Worm (Caenorhabditis elegans) whole organism, midembryonic: ENCODE results near the gene nape-1.

Experiments used
- T22C8.4 ChIP-seq: fragments of 200-800 bp; sonication (Bioruptor generic); IDR thresholded peaks from 2 replicates; pipeline ENCODE4 v1.3.6; 2022; ENCODE audit warnings: missing genetic modification characterization, missing compliant biosample characterization
- cog-1 ChIP-seq: sonication (generic microtip); optimal IDR thresholded peaks from 2 replicates; lab custom pipeline; 2016; ENCODE audit warnings: missing genetic modification characterization, missing compliant biosample characterization
- flt-1 ChIP-seq: fragments of 200-800 bp; sonication (Bioruptor generic); IDR thresholded peaks from 2 replicates; pipeline ENCODE4 v1.3.6; 2022; ENCODE audit warnings: missing genetic modification characterization, missing compliant biosample characterization
- klf-2 ChIP-seq: fragments of 200-800 bp; sonication (Bioruptor generic); conservative IDR thresholded peaks from 2 replicates; pipeline ENCODE4 v1.3.6; 2022; ENCODE audit warnings: missing genetic modification reagents, missing genetic modification characterization, missing compliant biosample characterization
- med-1 ChIP-seq: sonication (generic microtip); optimal IDR thresholded peaks from 2 replicates; lab custom pipeline; 2017; ENCODE audit warnings: missing genetic modification characterization, mild to moderate bottlenecking, missing compliant biosample characterization, antibody characterized with exemption, missing genetic modification reagents; ENCODE audit not compliant: insufficient read depth
- ref-1 ChIP-seq: fragments of 200-800 bp; sonication (Bioruptor generic); conservative IDR thresholded peaks from 2 replicates; pipeline ENCODE4 v1.3.6; 2022; ENCODE audit warnings: missing genetic modification reagents, missing genetic modification characterization, missing compliant biosample characterization
- tab-1 ChIP-seq: fragments of 200-800 bp; sonication (Bioruptor generic); IDR thresholded peaks from 2 replicates; pipeline ENCODE4 v1.3.6; 2022; ENCODE audit warnings: missing genetic modification characterization, missing compliant biosample characterization
- ztf-23 ChIP-seq: fragments of 200-800 bp; sonication (Bioruptor generic); IDR thresholded peaks from 2 replicates; pipeline ENCODE4 v1.3.6; 2022; ENCODE audit warnings: missing genetic modification reagents, missing genetic modification characterization, missing compliant biosample characterization
- ztf-29 ChIP-seq: fragments of 200-800 bp; sonication (Bioruptor generic); IDR thresholded peaks from 2 replicates; pipeline ENCODE4 v1.3.6; 2022; ENCODE audit warnings: missing genetic modification reagents, missing genetic modification characterization, missing compliant biosample characterization

nape-1 gene

ce11 chrIV:3755921-3756320 is 15.2 kb upstream of the nape-1 start, which contains the start of gene best-20:
Gene best-20 (plus strand): TSS chrIV:3756221.
- no peak for TF ChIP-seq flt-1 (GFP tag; lab: Robert Waterston, UW)
- TF ChIP-seq ref-1 (GFP tag; lab: Robert Waterston, UW) = no peak
- TF ChIP-seq T22C8.4 (GFP tag; lab: Robert Waterston, UW) = no peak
- TF ChIP-seq ztf-29 (GFP tag; lab: Robert Waterston, UW) = no peak
- TF ChIP-seq klf-2 (GFP tag; lab: Robert Waterston, UW) = no peak
- TF ChIP-seq tab-1 (GFP tag; lab: Robert Waterston, UW) = no peak
- no peak for TF ChIP-seq cog-1
- TF ChIP-seq ztf-23 = no peak
- no peak for TF ChIP-seq med-1 (GFP tag; lab: Kevin White, UChicago)

ce11 chrIV:3755355-3755754 is 14.7 kb upstream of the nape-1 start, which contains the start of gene Y37E11AR.7:
Gene Y37E11AR.7 (minus strand): TSS chrIV:3755455.
- no peak for TF ChIP-seq cog-1
- no peak for TF ChIP-seq tab-1 (GFP tag; lab: Robert Waterston, UW)
- TF ChIP-seq flt-1 (GFP tag; lab: Robert Waterston, UW) = no peak
- TF ChIP-seq T22C8.4 (GFP tag; lab: Robert Waterston, UW) = no peak
- no peak for TF ChIP-seq ztf-23
- no peak for TF ChIP-seq klf-2 (GFP tag; lab: Robert Waterston, UW)
- TF ChIP-seq med-1 (GFP tag; lab: Kevin White, UChicago) = no peak
- TF ChIP-seq ztf-29 (GFP tag; lab: Robert Waterston, UW) = no peak
- no peak for TF ChIP-seq ref-1 (GFP tag; lab: Robert Waterston, UW)

ce11 chrIV:3752276-3752675 is 11.6 kb upstream of the nape-1 start:
- TF ChIP-seq ztf-23 (no peak), T22C8.4 (GFP tag; lab: Robert Waterston, UW) (no peak), cog-1 (no peak), flt-1 (GFP tag; lab: Robert Waterston, UW) (no peak), med-1 (GFP tag; lab: Kevin White, UChicago) (no peak), ref-1 (GFP tag; lab: Robert Waterston, UW) (no peak), ztf-29 (GFP tag; lab: Robert Waterston, UW) (no peak), tab-1 (GFP tag; lab: Robert Waterston, UW) (no peak), klf-2 (GFP tag; lab: Robert Waterston, UW) (no peak)

- TF ChIP-seq med-1 (GFP tag; lab: Kevin White, UChicago) = no peak
- TF ChIP-seq ref-1 (GFP tag; lab: Robert Waterston, UW) = no peak
- no peak for TF ChIP-seq tab-1 (GFP tag; lab: Robert Waterston, UW)
- no peak for TF ChIP-seq ztf-29 (GFP tag; lab: Robert Waterston, UW)
- no peak for TF ChIP-seq flt-1 (GFP tag; lab: Robert Waterston, UW)
- TF ChIP-seq klf-2 (GFP tag; lab: Robert Waterston, UW) = no peak
- no peak for TF ChIP-seq ztf-23
- no peak for TF ChIP-seq T22C8.4 (GFP tag; lab: Robert Waterston, UW)
- no peak for TF ChIP-seq cog-1
Observed at ce11 chrIV:3751001-3751400, 10.3 kb upstream of the nape-1 start, which contains the start of gene ugt-45. Gene ugt-45 (minus strand): TSS chrIV:3751101.

ce11 chrIV:3745806-3746205 is 5.1 kb upstream of the nape-1 start:
- TF ChIP-seq T22C8.4 (GFP tag; lab: Robert Waterston, UW) (no peak), tab-1 (GFP tag; lab: Robert Waterston, UW) (no peak), med-1 (GFP tag; lab: Kevin White, UChicago) (no peak), klf-2 (GFP tag; lab: Robert Waterston, UW) (no peak), ref-1 (GFP tag; lab: Robert Waterston, UW) (no peak), ztf-29 (GFP tag; lab: Robert Waterston, UW) (no peak), cog-1 (no peak), flt-1 (GFP tag; lab: Robert Waterston, UW) (no peak), ztf-23 (no peak)

- TF ChIP-seq med-1 (GFP tag; lab: Kevin White, UChicago) = no peak
- no peak for TF ChIP-seq flt-1 (GFP tag; lab: Robert Waterston, UW)
- no peak for TF ChIP-seq ztf-23
- TF ChIP-seq ref-1 (GFP tag; lab: Robert Waterston, UW) = no peak
- no peak for TF ChIP-seq T22C8.4 (GFP tag; lab: Robert Waterston, UW)
- no peak for TF ChIP-seq klf-2 (GFP tag; lab: Robert Waterston, UW)
- no peak for TF ChIP-seq ztf-29 (GFP tag; lab: Robert Waterston, UW)
- no peak for TF ChIP-seq cog-1
- no peak for TF ChIP-seq tab-1 (GFP tag; lab: Robert Waterston, UW)
Observed at ce11 chrIV:3743748-3744147, 3.1 kb upstream of the nape-1 start, which contains the start of gene siah-1. Gene siah-1 (plus strand): TSS chrIV:3744048.

- TF ChIP-seq flt-1 (GFP tag; lab: Robert Waterston, UW) = 0 out of 2 replicates have a peak, but pooled peaks have one; percentile 47
- TF ChIP-seq ref-1 (GFP tag; lab: Robert Waterston, UW) = no peak
- TF ChIP-seq T22C8.4 (GFP tag; lab: Robert Waterston, UW) = peak; percentile 85
- TF ChIP-seq cog-1 = peak; percentile 79
Observed at ce11 chrIV:3742426-3742839, 1.8 kb upstream of the nape-1 start.

- TF ChIP-seq T22C8.4 (GFP tag; lab: Robert Waterston, UW) (no peak), klf-2 (GFP tag; lab: Robert Waterston, UW) (no peak), med-1 (GFP tag; lab: Kevin White, UChicago) (no peak), flt-1 (GFP tag; lab: Robert Waterston, UW) (no peak), cog-1 (no peak), ztf-29 (GFP tag; lab: Robert Waterston, UW) (no peak), tab-1 (GFP tag; lab: Robert Waterston, UW) (no peak), ref-1 (GFP tag; lab: Robert Waterston, UW) (no peak), ztf-23 (no peak)
Observed at ce11 chrIV:3741874-3742273, 1.2 kb upstream of the nape-1 start.

- TF ChIP-seq T22C8.4 (GFP tag; lab: Robert Waterston, UW) (peak; percentile 36; the same call in 1 of the 2 replicates), ztf-23 (no peak), med-1 (GFP tag; lab: Kevin White, UChicago) (no peak)
Observed at ce11 chrIV:3738655-3739403, 1.9 kb downstream of the nape-1 start, which contains the start of gene nape-2. Gene nape-2 (minus strand): TSS chrIV:3738925.
